Fruit fly (Drosophila melanogaster) whole organism, embryonic: Measurements from ENCODE around the gene Ak3.

Source experiments
- Ada2b ChIP-seq: fragments of 200-800 bp; sonication (Bioruptor generic); IDR thresholded peaks from 2 replicates; pipeline ENCODE4 v1.3.6; 2022; ENCODE audit warnings: missing biosample characterization, missing genetic modification characterization
- Asciz ChIP-seq: fragments of 200-800 bp; sonication (Bioruptor generic); optimal IDR thresholded peaks from 2 replicates; lab custom pipeline; 2017; ENCODE audit warnings: missing biosample characterization, mild to moderate bottlenecking, missing genetic modification characterization, missing genetic modification reagents
- B-H1 ChIP-seq: fragments of 200-800 bp; sonication (Bioruptor generic); IDR thresholded peaks from 3 replicates; pipeline ENCODE4 v1.3.6; 2022; ENCODE audit warnings: missing biosample characterization, missing genetic modification characterization
- Bgb ChIP-seq: fragments of 200-800 bp; sonication (Bioruptor generic); IDR thresholded peaks from 2 replicates; pipeline ENCODE4 v1.3.6; 2022; ENCODE audit warnings: missing biosample characterization, missing genetic modification characterization; ENCODE audit not compliant: partially characterized antibody
- Bteb2 ChIP-seq: fragments of 200-800 bp; sonication (Bioruptor generic); optimal IDR thresholded peaks from 2 replicates; lab custom pipeline; 2016; ENCODE audit warnings: missing biosample characterization, missing genetic modification characterization
- CG11093 ChIP-seq: fragments of 200-800 bp; sonication (Bioruptor generic); IDR thresholded peaks from 3 replicates; pipeline ENCODE4 v1.3.6; 2022; ENCODE audit warnings: missing biosample characterization, missing genetic modification characterization
- CG11398 ChIP-seq: fragments of 200-800 bp; sonication (Bioruptor generic); optimal IDR thresholded peaks from 2 replicates; lab custom pipeline; 2016; ENCODE audit warnings: missing biosample characterization, missing genetic modification characterization
- CG12104 ChIP-seq: fragments of 200-800 bp; sonication (Bioruptor generic); optimal IDR thresholded peaks from 3 replicates; lab custom pipeline; 2016; ENCODE audit warnings: missing biosample characterization, missing genetic modification characterization
- CG16779 ChIP-seq: fragments of 200-800 bp; sonication (Bioruptor generic); IDR thresholded peaks from 2 replicates; pipeline ENCODE4 v1.3.6; 2022; ENCODE audit warnings: missing biosample characterization, missing genetic modification characterization
- CG17359 ChIP-seq: fragments of 200-800 bp; sonication (Bioruptor generic); optimal IDR thresholded peaks from 3 replicates; lab custom pipeline; 2018; ENCODE audit warnings: missing biosample characterization, mild to moderate bottlenecking, missing genetic modification characterization, moderate library complexity
- CG17612 ChIP-seq: fragments of 200-800 bp; sonication (Bioruptor generic); IDR thresholded peaks from 2 replicates; pipeline ENCODE4 v1.3.6; 2022; ENCODE audit warnings: missing biosample characterization, missing genetic modification characterization
- CG3407 ChIP-seq: fragments of 200-800 bp; sonication (Bioruptor generic); optimal IDR thresholded peaks from 2 replicates; lab custom pipeline; 2018; ENCODE audit warnings: missing biosample characterization, mild to moderate bottlenecking, missing genetic modification characterization
- CG4360 ChIP-seq: fragments of 200-800 bp; sonication (Bioruptor generic); IDR thresholded peaks from 2 replicates; pipeline ENCODE4 v1.3.6; 2022; ENCODE audit warnings: missing biosample characterization, missing genetic modification characterization
- CG5953 ChIP-seq: fragments of 200-800 bp; sonication (Bioruptor generic); IDR thresholded peaks from 2 replicates; pipeline ENCODE4 v1.3.6; 2022; ENCODE audit warnings: missing biosample characterization, missing genetic modification characterization
- CG6683 ChIP-seq: fragments of 200-800 bp; sonication (Bioruptor generic); optimal IDR thresholded peaks from 2 replicates; lab custom pipeline; 2017; ENCODE audit warnings: missing biosample characterization, mild to moderate bottlenecking, missing genetic modification characterization, missing genetic modification reagents
- CG6813 ChIP-seq: fragments of 200-800 bp; sonication (Bioruptor generic); optimal IDR thresholded peaks from 2 replicates; lab custom pipeline; 2017; ENCODE audit warnings: missing biosample characterization, missing genetic modification characterization, mild to moderate bottlenecking, moderate library complexity, missing genetic modification reagents
- CG6854 ChIP-seq: fragments of 200-800 bp; sonication (Bioruptor generic); optimal IDR thresholded peaks from 3 replicates; lab custom pipeline; 2017; ENCODE audit warnings: missing biosample characterization, mild to moderate bottlenecking, missing genetic modification characterization
- CG7745 ChIP-seq: fragments of 200-800 bp; sonication (Bioruptor generic); optimal IDR thresholded peaks from 2 replicates; lab custom pipeline; 2018; ENCODE audit warnings: missing biosample characterization, mild to moderate bottlenecking, missing genetic modification characterization, moderate library complexity
- CTCF ChIP-seq: fragments of 200-800 bp; sonication (Bioruptor generic); optimal IDR thresholded peaks from 2 replicates; lab custom pipeline; 2017; ENCODE audit warnings: missing biosample characterization, mild to moderate bottlenecking, missing genetic modification characterization, moderate library complexity
- D19B ChIP-seq: fragments of 200-800 bp; sonication (Bioruptor generic); optimal IDR thresholded peaks from 2 replicates; lab custom pipeline; 2017; ENCODE audit warnings: missing biosample characterization, mild to moderate bottlenecking, missing genetic modification characterization
- Eip74EF ChIP-seq, 2 experiments: fragments of 200-800 bp in 1 of 2; fragments of >200 bp in 1 of 2; sonication (Bioruptor generic) in 1 of 2; optimal IDR thresholded peaks; 2 replicates each; lab custom pipeline; 2017 to 2019; ENCODE audit warnings: missing biosample characterization in 2 of 2, missing genetic modification characterization in 2 of 2, mild to moderate bottlenecking in 1 of 2, moderate library complexity in 1 of 2
- Hr78 ChIP-seq, 2 experiments: fragments of 200-800 bp in 1 of 2; fragments of >200 bp in 1 of 2; sonication (Bioruptor generic) in 1 of 2; optimal IDR thresholded peaks; 2 replicates each; lab custom pipeline; 2017 to 2019; ENCODE audit warnings: missing biosample characterization in 2 of 2, missing genetic modification characterization in 2 of 2, mild to moderate bottlenecking in 1 of 2, moderate library complexity in 1 of 2
- Lhr ChIP-seq: fragments of 200-800 bp; sonication (Bioruptor generic); optimal IDR thresholded peaks from 3 replicates; lab custom pipeline; 2017; ENCODE audit warnings: mild to moderate bottlenecking, missing biosample characterization, missing genetic modification reagents, missing genetic modification characterization
- NfI ChIP-seq: fragments of 200-800 bp; sonication (Bioruptor generic); optimal IDR thresholded peaks from 3 replicates; lab custom pipeline; 2018; ENCODE audit warnings: missing biosample characterization, mild to moderate bottlenecking, missing genetic modification characterization, moderate library complexity
- TFAM ChIP-seq: fragments of 200-800 bp; sonication (Bioruptor generic); optimal IDR thresholded peaks from 2 replicates; lab custom pipeline; 2017; ENCODE audit warnings: missing biosample characterization, missing genetic modification characterization, inconsistent platforms
- al ChIP-seq: fragments of 200-800 bp; sonication (Bioruptor generic); IDR thresholded peaks from 2 replicates; pipeline ENCODE4 v1.3.6; 2022; ENCODE audit warnings: missing biosample characterization, missing genetic modification characterization
- amos ChIP-seq: fragments of 200-800 bp; sonication (Bioruptor generic); IDR thresholded peaks from 2 replicates; pipeline ENCODE4 v1.3.6; 2022; ENCODE audit warnings: missing biosample characterization, missing genetic modification characterization; ENCODE audit not compliant: partially characterized antibody
- az2 ChIP-seq: fragments of 200-800 bp; sonication (Bioruptor generic); optimal IDR thresholded peaks from 3 replicates; lab custom pipeline; 2016; ENCODE audit warnings: missing biosample characterization, missing genetic modification characterization
- chm ChIP-seq: fragments of 200-800 bp; sonication (Bioruptor generic); IDR thresholded peaks from 2 replicates; pipeline ENCODE4 v1.3.6; 2022; ENCODE audit warnings: missing biosample characterization, missing genetic modification characterization
- ems ChIP-seq: fragments of 200-800 bp; sonication (Bioruptor generic); optimal IDR thresholded peaks from 3 replicates; lab custom pipeline; 2016; ENCODE audit warnings: missing biosample characterization, missing genetic modification characterization
- en ChIP-seq: fragments of 200-800 bp; sonication (Bioruptor generic); optimal IDR thresholded peaks from 2 replicates; lab custom pipeline; 2016; ENCODE audit warnings: missing biosample characterization, missing genetic modification characterization
- esg ChIP-seq: fragments of 200-800 bp; sonication (Bioruptor generic); conservative IDR thresholded peaks from 2 replicates; pipeline ENCODE4 v1.3.6; 2022; ENCODE audit warnings: missing biosample characterization, missing genetic modification characterization
- exex ChIP-seq: fragments of 200-800 bp; sonication (Bioruptor generic); optimal IDR thresholded peaks from 4 replicates; lab custom pipeline; 2018; ENCODE audit warnings: missing biosample characterization, mild to moderate bottlenecking, missing genetic modification characterization, moderate library complexity
- fru ChIP-seq: fragments of >200 bp; optimal IDR thresholded peaks from 2 replicates; lab custom pipeline; 2017
- hb ChIP-seq: fragments of 200-800 bp; sonication (Bioruptor generic); IDR thresholded peaks from 3 replicates; pipeline ENCODE4 v1.3.6; 2022; ENCODE audit warnings: missing biosample characterization, missing genetic modification characterization; ENCODE audit not compliant: partially characterized antibody
- jing ChIP-seq: fragments of 200-800 bp; sonication (Bioruptor generic); optimal IDR thresholded peaks from 2 replicates; lab custom pipeline; 2018; ENCODE audit warnings: missing biosample characterization, mild to moderate bottlenecking, missing genetic modification characterization
- ken ChIP-seq: fragments of 200-800 bp; sonication (Bioruptor generic); IDR thresholded peaks from 3 replicates; pipeline ENCODE4 v1.3.6; 2022; ENCODE audit warnings: missing biosample characterization, missing genetic modification characterization
- knrl ChIP-seq: fragments of 200-800 bp; sonication (Bioruptor generic); IDR thresholded peaks from 3 replicates; pipeline ENCODE4 v1.3.6; 2022; ENCODE audit warnings: missing biosample characterization, missing genetic modification characterization; ENCODE audit not compliant: partially characterized antibody
- mam ChIP-seq: fragments of 200-800 bp; sonication (Bioruptor generic); optimal IDR thresholded peaks from 3 replicates; lab custom pipeline; 2016; ENCODE audit warnings: missing biosample characterization, missing genetic modification characterization
- mirr ChIP-seq: fragments of 200-800 bp; sonication (Bioruptor generic); optimal IDR thresholded peaks from 3 replicates; lab custom pipeline; 2018; ENCODE audit warnings: missing biosample characterization, mild to moderate bottlenecking, missing genetic modification characterization
- mld ChIP-seq: fragments of 200-800 bp; sonication (Bioruptor generic); IDR thresholded peaks from 3 replicates; pipeline ENCODE4 v1.3.6; 2022; ENCODE audit warnings: missing biosample characterization, missing genetic modification characterization; ENCODE audit not compliant: partially characterized antibody
- oc ChIP-seq: fragments of 200-800 bp; sonication (Bioruptor generic); optimal IDR thresholded peaks from 2 replicates; lab custom pipeline; 2018; ENCODE audit warnings: missing biosample characterization, mild to moderate bottlenecking, missing genetic modification characterization, moderate library complexity
- odd ChIP-seq: fragments of 200-800 bp; sonication (Bioruptor generic); optimal IDR thresholded peaks from 2 replicates; lab custom pipeline; 2017; ENCODE audit warnings: missing biosample characterization, mild to moderate bottlenecking, missing genetic modification characterization
- psq ChIP-seq: fragments of 200-800 bp; sonication (Bioruptor generic); optimal IDR thresholded peaks from 2 replicates; lab custom pipeline; 2017; ENCODE audit warnings: missing biosample characterization, missing genetic modification characterization
- sens ChIP-seq: fragments of 200-800 bp; sonication (Bioruptor generic); peaks from one replicate; lab custom pipeline; 2016; ENCODE audit warnings: missing biosample characterization, missing genetic modification characterization
- sens-2 ChIP-seq: fragments of 200-800 bp; sonication (Bioruptor generic); IDR thresholded peaks from 2 replicates; pipeline ENCODE4 v1.3.6; 2022; ENCODE audit warnings: missing biosample characterization, missing genetic modification characterization
- sna ChIP-seq: fragments of 200-800 bp; sonication (Bioruptor generic); IDR thresholded peaks from 2 replicates; pipeline ENCODE4 v1.3.6; 2022; ENCODE audit warnings: missing biosample characterization, missing genetic modification characterization; ENCODE audit not compliant: partially characterized antibody
- so ChIP-seq: fragments of 200-800 bp; sonication (Bioruptor generic); IDR thresholded peaks from 3 replicates; pipeline ENCODE4 v1.3.6; 2022; ENCODE audit warnings: missing biosample characterization, missing genetic modification characterization
- ssp ChIP-seq: fragments of 200-800 bp; sonication (Bioruptor generic); IDR thresholded peaks from 2 replicates; pipeline ENCODE4 v1.3.6; 2022; ENCODE audit warnings: missing biosample characterization, missing genetic modification characterization
- toy ChIP-seq: fragments of 200-800 bp; sonication (Bioruptor generic); IDR thresholded peaks from 2 replicates; pipeline ENCODE4 v1.3.6; 2022; ENCODE audit warnings: missing biosample characterization, missing genetic modification characterization
- vvl ChIP-seq: fragments of 200-800 bp; sonication (Bioruptor generic); IDR thresholded peaks from 2 replicates; pipeline ENCODE4 v1.3.6; 2022; ENCODE audit warnings: missing biosample characterization, missing genetic modification characterization

Gene Ak3

dm6 chr3R:10862773-10863445, 26.5 kb downstream of the Ak3 start, which contains the start of gene CG6574 (continued):
- TF ChIP-seq esg: no peak; the same call in 1 of the 2 replicates
- TF ChIP-seq CG11093 (GFP tag; lab: Robert Waterston, UW): no peak
- no peak for TF ChIP-seq D19B (GFP tag; lab: Kevin White, UChicago)
- TF ChIP-seq Asciz (GFP tag; lab: Kevin White, UChicago): no peak
- peak; percentile 67 for TF ChIP-seq exex (tag; lab: Kevin White, UChicago)
- no peak for TF ChIP-seq CG6854
- TF ChIP-seq so: no peak
- no peak for TF ChIP-seq NfI (GFP tag; lab: Kevin White, UChicago)
- TF ChIP-seq CG17359 (tag; lab: Kevin White, UChicago): peak; percentile 28
- TF ChIP-seq Eip74EF (GFP tag; optimal IDR thresholded peaks at IDR 0.05; lab: Kevin White, UChicago): no peak
- no peak for TF ChIP-seq fru
- no peak for TF ChIP-seq jing
- no peak for TF ChIP-seq en (GFP tag; lab: Kevin White, UChicago)
- no peak for TF ChIP-seq CG6813 (GFP tag; lab: Kevin White, UChicago)
- no peak for TF ChIP-seq az2
- no peak for TF ChIP-seq CG5953 (GFP tag; lab: Robert Waterston, UW)
- TF ChIP-seq CG16779 (GFP tag; lab: Robert Waterston, UW): no peak
- no peak for TF ChIP-seq ssp (GFP tag; lab: Robert Waterston, UW)
- no peak for TF ChIP-seq Ada2b (GFP tag; lab: Robert Waterston, UW)
- no peak for TF ChIP-seq knrl (GFP tag; lab: Robert Waterston, UW)
- TF ChIP-seq sens-2: no peak
- no peak for TF ChIP-seq toy (GFP tag; lab: Robert Waterston, UW)
- no peak for TF ChIP-seq CG7745
- no peak for TF ChIP-seq psq
- TF ChIP-seq oc (tag; lab: Kevin White, UChicago): no peak
- TF ChIP-seq hb (GFP tag; lab: Robert Waterston, UW): no peak
- TF ChIP-seq chm (GFP tag; lab: Robert Waterston, UW): no peak
- no peak for TF ChIP-seq mld (GFP tag; lab: Robert Waterston, UW)
- no peak for TF ChIP-seq Bteb2
- no peak for TF ChIP-seq CG11398 (GFP tag; lab: Kevin White, UChicago)
- no peak for TF ChIP-seq sna (GFP tag; lab: Robert Waterston, UW)
- TF ChIP-seq B-H1 (GFP tag; lab: Robert Waterston, UW): no peak
- no peak for TF ChIP-seq mam (GFP tag; lab: Kevin White, UChicago)
- TF ChIP-seq al (GFP tag; lab: Robert Waterston, UW): no peak
- TF ChIP-seq Lhr (GFP tag; lab: Kevin White, UChicago): no peak
- TF ChIP-seq TFAM (GFP tag; lab: Kevin White, UChicago): no peak
- TF ChIP-seq CG3407: no peak
- TF ChIP-seq CG17612 (GFP tag; lab: Robert Waterston, UW): no peak
- no peak for TF ChIP-seq Bgb
- TF ChIP-seq mirr (GFP tag; lab: Kevin White, UChicago): no peak
- TF ChIP-seq CG12104 (GFP tag; lab: Kevin White, UChicago): no peak
- TF ChIP-seq ems (GFP tag; lab: Kevin White, UChicago): no peak
- no peak for TF ChIP-seq ken (GFP tag; lab: Robert Waterston, UW)
- no peak for TF ChIP-seq CTCF
- TF ChIP-seq Hr78 (GFP tag; optimal IDR thresholded peaks at IDR 0.05; lab: Kevin White, UChicago): no peak
- no peak for TF ChIP-seq amos
- no peak; the same call in 1 of the 2 replicates for TF ChIP-seq CG4360 (GFP tag; lab: Robert Waterston, UW)
- TF ChIP-seq vvl (GFP tag; lab: Robert Waterston, UW): peak; percentile 59; the same call in 1 of the 2 replicates
- no peak for TF ChIP-seq CG6683 (GFP tag; lab: Kevin White, UChicago)
- TF ChIP-seq odd (GFP tag; lab: Kevin White, UChicago): no peak
- peak; percentile 86 for TF ChIP-seq sens (GFP tag; lab: Kevin White, UChicago)
